Fruit fly (Drosophila melanogaster) whole organism, embryonic: Measurements from ENCODE around the gene Mtr3.

Experiments used
- ATbp ChIP-seq: fragments of 200-800 bp; sonication (Bioruptor generic); optimal IDR thresholded peaks from 2 replicates; lab custom pipeline; 2017; ENCODE audit warnings: missing biosample characterization, mild to moderate bottlenecking, missing genetic modification characterization, missing genetic modification reagents
- CG10321 ChIP-seq: fragments of 200-800 bp; sonication (Bioruptor generic); IDR thresholded peaks from 2 replicates; pipeline ENCODE4 v1.3.6; 2022; ENCODE audit warnings: missing biosample characterization, missing genetic modification characterization
- CG10654 ChIP-seq: fragments of 200-800 bp; sonication (Bioruptor generic); optimal IDR thresholded peaks from 2 replicates; lab custom pipeline; 2016; ENCODE audit warnings: missing biosample characterization, missing genetic modification characterization
- CG11695 ChIP-seq: fragments of 200-800 bp; sonication (Bioruptor generic); IDR thresholded peaks from 3 replicates; pipeline ENCODE4 v1.3.6; 2022; ENCODE audit warnings: missing biosample characterization, missing genetic modification characterization
- CG12071 ChIP-seq: fragments of 200-800 bp; sonication (Bioruptor generic); optimal IDR thresholded peaks from 3 replicates; lab custom pipeline; 2018; ENCODE audit warnings: missing biosample characterization, mild to moderate bottlenecking, missing genetic modification characterization
- CG12744 ChIP-seq: fragments of 200-800 bp; sonication (Bioruptor generic); optimal IDR thresholded peaks from 2 replicates; lab custom pipeline; 2016; ENCODE audit warnings: missing biosample characterization, missing genetic modification characterization
- CG13296 ChIP-seq: fragments of 200-800 bp; sonication (Bioruptor generic); optimal IDR thresholded peaks from 3 replicates; lab custom pipeline; 2018; ENCODE audit warnings: missing biosample characterization, mild to moderate bottlenecking, missing genetic modification characterization
- CG14050 ChIP-seq: fragments of 200-800 bp; sonication (Bioruptor generic); IDR thresholded peaks from 3 replicates; pipeline ENCODE4 v1.3.6; 2022; ENCODE audit warnings: missing biosample characterization, missing genetic modification characterization
- CG14860 ChIP-seq: fragments of 200-800 bp; sonication (Bioruptor generic); IDR thresholded peaks from 3 replicates; pipeline ENCODE4 v1.3.6; 2022; ENCODE audit warnings: missing biosample characterization, missing genetic modification characterization; ENCODE audit not compliant: partially characterized antibody
- CG15269 ChIP-seq: fragments of 200-800 bp; sonication (Bioruptor generic); optimal IDR thresholded peaks from 2 replicates; lab custom pipeline; 2018; ENCODE audit warnings: missing biosample characterization, mild to moderate bottlenecking, missing genetic modification characterization, moderate library complexity
- CG17328 ChIP-seq: fragments of 200-800 bp; sonication (Bioruptor generic); IDR thresholded peaks from 2 replicates; pipeline ENCODE4 v1.3.6; 2022; ENCODE audit warnings: missing biosample characterization, missing genetic modification characterization
- CG18476 ChIP-seq: fragments of 200-800 bp; sonication (Bioruptor generic); optimal IDR thresholded peaks from 2 replicates; lab custom pipeline; 2016; ENCODE audit warnings: missing biosample characterization, mild to moderate bottlenecking, missing genetic modification characterization
- CG2120 ChIP-seq: fragments of 200-800 bp; sonication (Bioruptor generic); optimal IDR thresholded peaks from 3 replicates; lab custom pipeline; 2016; ENCODE audit warnings: missing biosample characterization, missing genetic modification characterization
- CG2199 ChIP-seq: fragments of 200-800 bp; sonication (Bioruptor generic); IDR thresholded peaks from 3 replicates; pipeline ENCODE4 v1.3.6; 2022; ENCODE audit warnings: missing biosample characterization, missing genetic modification characterization
- CG7357 ChIP-seq: fragments of 200-800 bp; sonication (Bioruptor generic); IDR thresholded peaks from 3 replicates; pipeline ENCODE4 v1.3.6; 2022; ENCODE audit warnings: missing biosample characterization, missing genetic modification characterization
- CG7745 ChIP-seq: fragments of 200-800 bp; sonication (Bioruptor generic); optimal IDR thresholded peaks from 2 replicates; lab custom pipeline; 2018; ENCODE audit warnings: missing biosample characterization, mild to moderate bottlenecking, missing genetic modification characterization, moderate library complexity
- CG8290 ChIP-seq, 3 experiments: fragments of 200-800 bp; sonication (Bioruptor generic); optimal IDR thresholded peaks; 2 replicates each; lab custom pipeline; 2016 to 2019; ENCODE audit warnings: missing biosample characterization in 3 of 3, missing genetic modification characterization in 3 of 3, mild to moderate bottlenecking in 2 of 3, moderate library complexity in 1 of 3
- CG8478 ChIP-seq: fragments of >200 bp; optimal IDR thresholded peaks from 2 replicates; lab custom pipeline; 2018
- D19A ChIP-seq: fragments of 200-800 bp; optimal IDR thresholded peaks from 3 replicates; lab custom pipeline; 2019; ENCODE audit warnings: missing biosample characterization, mild to moderate bottlenecking, missing genetic modification characterization, moderate library complexity
- Dek ChIP-seq: fragments of 200-800 bp; sonication (Bioruptor generic); optimal IDR thresholded peaks from 3 replicates; lab custom pipeline; 2019; ENCODE audit warnings: missing biosample characterization, mild to moderate bottlenecking, missing genetic modification characterization, moderate library complexity
- Dfd ChIP-seq, 2 experiments: fragments of >200 bp; optimal IDR thresholded peaks; 2 replicates each; lab custom pipeline; 2017; ENCODE audit warnings: missing biosample characterization in 2 of 2, missing genetic modification characterization in 2 of 2
- Doc3 ChIP-seq: fragments of 200-800 bp; sonication (Bioruptor generic); IDR thresholded peaks from 3 replicates; pipeline ENCODE4 v1.3.6; 2022; ENCODE audit warnings: missing biosample characterization, missing genetic modification characterization; ENCODE audit not compliant: partially characterized antibody
- Lim3 ChIP-seq: fragments of 200-800 bp; sonication (Bioruptor generic); IDR thresholded peaks from 2 replicates; pipeline ENCODE4 v1.3.6; 2022; ENCODE audit warnings: missing biosample characterization, missing genetic modification characterization
- Mrtf ChIP-seq: fragments of 200-800 bp; sonication (Bioruptor generic); IDR thresholded peaks from 3 replicates; pipeline ENCODE4 v1.3.6; 2022; ENCODE audit warnings: missing biosample characterization, missing genetic modification characterization
- NC2α ChIP-seq: fragments of 200-800 bp; sonication (Bioruptor generic); optimal IDR thresholded peaks from 2 replicates; lab custom pipeline; 2016; ENCODE audit warnings: missing biosample characterization, missing genetic modification characterization
- Oaz ChIP-seq: fragments of 200-800 bp; sonication (Bioruptor generic); IDR thresholded peaks from 2 replicates; pipeline ENCODE4 v1.3.6; 2022; ENCODE audit warnings: missing biosample characterization, missing genetic modification characterization
- Pdp1 ChIP-seq, 2 experiments: fragments of 200-800 bp; sonication (Bioruptor generic); optimal IDR thresholded peaks; 3 replicates each; lab custom pipeline; 2016; ENCODE audit warnings: missing biosample characterization in 2 of 2, missing genetic modification characterization in 2 of 2, mild to moderate bottlenecking in 1 of 2, moderate library complexity in 1 of 2
- Trl ChIP-seq, 3 experiments: fragments of >200 bp in 2 of 3; fragments of 200-800 bp in 1 of 3; sonication (Bioruptor generic) in 1 of 3; optimal IDR thresholded peaks; 2 replicates in 1 of 3; 3 replicates in 2 of 3; lab custom pipeline; 2016 to 2017; ENCODE audit warnings: missing biosample characterization in 1 of 3, missing genetic modification characterization in 1 of 3
- aop ChIP-seq: fragments of 200-800 bp; sonication (Bioruptor generic); IDR thresholded peaks from 2 replicates; pipeline ENCODE4 v1.3.6; 2022; ENCODE audit warnings: missing biosample characterization, missing genetic modification characterization
- ap ChIP-seq: fragments of 200-800 bp; sonication (Bioruptor generic); IDR thresholded peaks from 2 replicates; pipeline ENCODE4 v1.3.6; 2022; ENCODE audit warnings: missing biosample characterization, missing genetic modification characterization
- cad ChIP-seq: fragments of >200 bp; optimal IDR thresholded peaks from 2 replicates; lab custom pipeline; 2017; ENCODE audit warnings: missing biosample characterization, missing genetic modification characterization
- dan ChIP-seq: fragments of 200-800 bp; sonication (Bioruptor generic); IDR thresholded peaks from 2 replicates; pipeline ENCODE4 v1.3.6; 2022; ENCODE audit warnings: missing biosample characterization, missing genetic modification characterization
- dmrt99B ChIP-seq: fragments of 200-800 bp; sonication (Bioruptor generic); optimal IDR thresholded peaks from 2 replicates; lab custom pipeline; 2018; ENCODE audit warnings: missing biosample characterization, mild to moderate bottlenecking, missing genetic modification characterization, moderate library complexity
- ems ChIP-seq: fragments of 200-800 bp; sonication (Bioruptor generic); optimal IDR thresholded peaks from 3 replicates; lab custom pipeline; 2016; ENCODE audit warnings: missing biosample characterization, missing genetic modification characterization
- ftz-f1 ChIP-seq: fragments of 200-800 bp; sonication (Bioruptor generic); optimal IDR thresholded peaks from 2 replicates; lab custom pipeline; 2016; ENCODE audit warnings: missing biosample characterization, missing genetic modification characterization
- h ChIP-seq: fragments of >200 bp; optimal IDR thresholded peaks from 2 replicates; lab custom pipeline; 2017
- kay ChIP-seq: fragments of 200-800 bp; sonication (Bioruptor generic); optimal IDR thresholded peaks from 2 replicates; lab custom pipeline; 2016; ENCODE audit warnings: missing biosample characterization, missing genetic modification characterization
- lbe ChIP-seq: fragments of 200-800 bp; sonication (Bioruptor generic); optimal IDR thresholded peaks from 2 replicates; lab custom pipeline; 2016; ENCODE audit warnings: missing biosample characterization, mild to moderate bottlenecking, missing genetic modification characterization
- org-1 ChIP-seq: fragments of 200-800 bp; sonication (Bioruptor generic); optimal IDR thresholded peaks from 2 replicates; lab custom pipeline; 2017; ENCODE audit warnings: missing biosample characterization, missing genetic modification characterization
- otp ChIP-seq: fragments of 200-800 bp; sonication (Bioruptor generic); IDR thresholded peaks from 3 replicates; pipeline ENCODE4, ENCODE4 v1.3.6; 2022; ENCODE audit warnings: missing biosample characterization, missing genetic modification characterization
- p53 ChIP-seq: fragments of 200-800 bp; sonication (Bioruptor generic); optimal IDR thresholded peaks from 2 replicates; lab custom pipeline; 2016; ENCODE audit warnings: missing biosample characterization, missing genetic modification characterization
- pita ChIP-seq: fragments of 200-800 bp; sonication (Bioruptor generic); optimal IDR thresholded peaks from 2 replicates; lab custom pipeline; 2017; ENCODE audit warnings: missing biosample characterization, mild to moderate bottlenecking, missing genetic modification characterization
- ro ChIP-seq: fragments of 200-800 bp; sonication (Bioruptor generic); IDR thresholded peaks from 2 replicates; pipeline ENCODE4 v1.3.6; 2022; ENCODE audit warnings: missing biosample characterization, missing genetic modification characterization
- sd ChIP-seq: fragments of 200-800 bp; sonication (Bioruptor generic); optimal IDR thresholded peaks from 3 replicates; lab custom pipeline; 2018; ENCODE audit warnings: missing biosample characterization, mild to moderate bottlenecking, missing genetic modification characterization, moderate library complexity
- slbo ChIP-seq: fragments of 200-800 bp; sonication (Bioruptor generic); IDR thresholded peaks from 2 replicates; pipeline ENCODE4 v1.3.6; 2022; ENCODE audit warnings: missing biosample characterization, missing genetic modification characterization
- slp2 ChIP-seq: fragments of 200-800 bp; sonication (Bioruptor generic); optimal IDR thresholded peaks from 2 replicates; lab custom pipeline; 2016; ENCODE audit warnings: missing biosample characterization, missing genetic modification characterization
- sug ChIP-seq: fragments of 200-800 bp; optimal IDR thresholded peaks from 2 replicates; lab custom pipeline; 2019; ENCODE audit warnings: missing biosample characterization, mild to moderate bottlenecking, missing genetic modification characterization, moderate library complexity
- ttk ChIP-seq: fragments of 200-800 bp; sonication (Bioruptor generic); IDR thresholded peaks from 2 replicates; pipeline ENCODE4 v2.1.2; 2022; ENCODE audit warnings: missing biosample characterization, missing genetic modification characterization
- usp ChIP-seq: fragments of >200 bp; optimal IDR thresholded peaks from 2 replicates; lab custom pipeline; 2017; ENCODE audit warnings: missing biosample characterization, missing genetic modification characterization
- vnd ChIP-seq: fragments of 200-800 bp; sonication (Bioruptor generic); IDR thresholded peaks from 3 replicates; pipeline ENCODE4 v1.3.6; 2022; ENCODE audit warnings: missing biosample characterization, missing genetic modification characterization; ENCODE audit not compliant: partially characterized antibody

Gene Mtr3

dm6 chr3L:19924771-19925304 lies 11.3 kb upstream of the Mtr3 start, which contains the start of gene Grasp65 (continued):
- peak; percentile 27 for TF ChIP-seq sug (tag; lab: Kevin White, UChicago)
- 0 out of 2 replicates have a peak, but pooled peaks have one; percentile 14 for TF ChIP-seq CG17328
- no peak for TF ChIP-seq h (lab: Kevin White, UChicago)
- TF ChIP-seq vnd (GFP tag; lab: Robert Waterston, UW): no peak
- no peak for TF ChIP-seq Trl (optimal IDR thresholded peaks at IDR 0.05; lab: Kevin White, UChicago)
- TF ChIP-seq Trl (GFP tag; optimal IDR thresholded peaks at IDR 0.05; lab: Kevin White, UChicago): no peak
- TF ChIP-seq lbe (GFP tag; lab: Kevin White, UChicago): no peak
- TF ChIP-seq CG2120 (GFP tag; lab: Kevin White, UChicago): no peak
- no peak for TF ChIP-seq aop (GFP tag; lab: Robert Waterston, UW)
- TF ChIP-seq Lim3 (GFP tag; lab: Robert Waterston, UW): no peak
- no peak for TF ChIP-seq CG8290 (GFP tag; optimal IDR thresholded peaks at IDR 0.05; lab: Kevin White, UChicago)
- peak in 1 of 2 experiments; percentile 16 for TF ChIP-seq CG8290 (tag; optimal IDR thresholded peaks at IDR 0.05; lab: Kevin White, UChicago)
- TF ChIP-seq CG11695 (GFP tag; lab: Robert Waterston, UW): no peak
- TF ChIP-seq Dek: peak; percentile 32
- no peak for TF ChIP-seq Mrtf (GFP tag; lab: Robert Waterston, UW)
- TF ChIP-seq CG10654 (GFP tag; lab: Kevin White, UChicago): no peak
- no peak for TF ChIP-seq p53 (GFP tag; lab: Kevin White, UChicago)
- no peak for TF ChIP-seq CG14050
- peak; percentile 56 for TF ChIP-seq sd (tag; lab: Kevin White, UChicago)
- no peak for TF ChIP-seq dan (GFP tag; lab: Robert Waterston, UW)
- no peak for TF ChIP-seq NC2α (GFP tag; lab: Kevin White, UChicago)
- peak; percentile 21 for TF ChIP-seq D19A
- TF ChIP-seq dmrt99B: no peak
- TF ChIP-seq kay (GFP tag; lab: Kevin White, UChicago): no peak
- TF ChIP-seq ap (GFP tag; lab: Robert Waterston, UW): no peak
- peak; percentile 4 for TF ChIP-seq CG15269
- TF ChIP-seq org-1 (GFP tag; lab: Kevin White, UChicago): no peak
- no peak for TF ChIP-seq Dfd (GFP tag; optimal IDR thresholded peaks at IDR 0.05; lab: Kevin White, UChicago)
- TF ChIP-seq CG18476: no peak
- peak; percentile 26; the same call in 1 of the 2 replicates for TF ChIP-seq slbo (GFP tag; lab: Robert Waterston, UW)
- TF ChIP-seq Oaz (GFP tag; lab: Robert Waterston, UW): no peak
- TF ChIP-seq CG12071 (GFP tag; lab: Kevin White, UChicago): no peak
- TF ChIP-seq usp (GFP tag; lab: Kevin White, UChicago): no peak
- no peak for TF ChIP-seq CG7745
- no peak for TF ChIP-seq slp2 (GFP tag; lab: Kevin White, UChicago)
- peak; percentile 31 for TF ChIP-seq CG13296 (GFP tag; lab: Kevin White, UChicago)
- no peak for TF ChIP-seq CG10321 (GFP tag; lab: Robert Waterston, UW)
- TF ChIP-seq pita (GFP tag; lab: Kevin White, UChicago): no peak
- TF ChIP-seq ems (GFP tag; lab: Kevin White, UChicago): no peak
- TF ChIP-seq Pdp1 (GFP tag; optimal IDR thresholded peaks at IDR 0.05; lab: Kevin White, UChicago): peak in 1 of 2 experiments; percentile 14
- TF ChIP-seq, all 482 proteins: peak for 78

DNA sequence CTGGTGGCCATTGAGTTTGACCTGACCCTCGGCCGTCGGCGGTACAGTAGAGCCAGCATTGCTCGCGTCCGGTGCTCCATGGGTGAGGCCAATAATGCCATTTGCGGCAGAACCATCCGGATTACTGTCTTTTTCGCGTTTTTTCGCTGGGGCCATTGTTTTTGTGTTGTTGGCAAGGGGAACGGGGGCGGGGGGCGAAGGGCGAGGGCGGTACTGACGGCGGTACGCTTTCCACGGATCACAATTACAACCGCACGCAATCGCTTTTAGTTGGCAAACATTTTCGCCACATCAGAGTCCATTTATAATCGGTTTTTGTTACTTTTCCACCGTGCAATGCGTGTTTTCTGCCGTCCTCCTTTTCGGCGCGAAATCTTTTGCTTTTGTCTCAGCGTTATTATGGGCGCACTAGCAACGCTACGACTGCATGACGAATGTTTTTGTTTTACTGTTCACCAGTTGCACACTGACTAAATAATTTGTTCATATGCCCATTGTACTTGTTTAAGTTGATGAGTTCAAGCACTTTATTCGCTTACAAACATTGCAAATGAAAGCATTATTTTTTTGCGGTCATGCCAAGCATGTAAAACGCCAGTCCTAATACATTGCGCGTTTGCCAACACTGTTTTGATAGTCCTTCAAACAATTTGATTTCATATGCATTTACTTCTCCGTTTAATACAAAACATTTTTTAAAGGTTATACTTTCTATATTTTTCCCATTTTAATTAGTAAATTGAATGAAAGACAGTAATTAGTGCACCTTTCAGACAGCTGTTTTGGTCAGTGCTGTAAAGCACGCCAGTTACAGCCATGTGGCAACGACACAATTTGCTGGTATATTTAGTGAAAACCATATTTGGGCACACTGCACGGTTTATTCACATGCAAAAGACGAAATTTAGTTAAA lies 9.6 kb upstream of the Mtr3 start, which contains the start of gene Pfdn6:
Pfdn6 (plus strand) TSS at position 839 of the 913 bp plus-strand sequence.
- no peak for TF ChIP-seq ATbp (GFP tag; lab: Kevin White, UChicago)
- TF ChIP-seq CG18476: peak; percentile 79
- TF ChIP-seq ro (GFP tag; lab: Robert Waterston, UW): no peak
- no peak for TF ChIP-seq ftz-f1 (GFP tag; lab: Kevin White, UChicago)
- TF ChIP-seq Doc3 (GFP tag; lab: Robert Waterston, UW): 0 out of 3 replicates have a peak, but pooled peaks have one; percentile 36
- TF ChIP-seq CG7357 (GFP tag; lab: Robert Waterston, UW): peak; percentile 78
- no peak for TF ChIP-seq CG8478 (lab: Kevin White, UChicago)
- TF ChIP-seq CG2199 (GFP tag; lab: Robert Waterston, UW): no peak
- TF ChIP-seq cad: no peak
- TF ChIP-seq CG12744: peak; percentile 49
- no peak; the same call in 1 of the 2 replicates for TF ChIP-seq ttk (GFP tag; lab: Robert Waterston, UW)
- TF ChIP-seq CG14860 (GFP tag; lab: Robert Waterston, UW): peak; percentile 74
- peak; percentile 55; the same call in 1 of the 3 replicates for TF ChIP-seq otp (GFP tag; lab: Robert Waterston, UW)
